Worm (Caenorhabditis elegans) whole organism, young adult: ENCODE data around the gene flp-23.
A peak's percentile ranks its signal among the peaks of the same experiment; 100 is the strongest.

ENCODE experiments used
- B0261.1 ChIP-seq: sonication (generic microtip); optimal IDR thresholded peaks from 2 replicates; lab custom pipeline; 2016; ENCODE audit warnings: mild to moderate bottlenecking, missing genetic modification characterization, moderate library complexity, missing compliant biosample characterization
- B0336.3 ChIP-seq: fragments of 200-800 bp; sonication (Bioruptor generic); IDR thresholded peaks from 2 replicates; pipeline ENCODE4 v1.3.6; 2022; ENCODE audit warnings: missing genetic modification characterization, missing compliant biosample characterization
- C06A6.2 ChIP-seq: fragments of 200-800 bp; sonication (Bioruptor generic); conservative IDR thresholded peaks from 2 replicates; pipeline ENCODE4 v1.3.6; 2022; ENCODE audit warnings: missing genetic modification characterization, missing compliant biosample characterization
- F22D6.2 ChIP-seq: sonication (generic microtip); optimal IDR thresholded peaks from 2 replicates; lab custom pipeline; 2016; ENCODE audit warnings: mild to moderate bottlenecking, missing genetic modification characterization, missing compliant biosample characterization
- F55B11.4 ChIP-seq: sonication (generic microtip); optimal IDR thresholded peaks from 2 replicates; lab custom pipeline; 2016; ENCODE audit warnings: missing compliant biosample characterization, missing genetic modification characterization, borderline replicate concordance; ENCODE audit not compliant: insufficient read depth
- F57A8.1 ChIP-seq: fragments of 200-800 bp; sonication (Bioruptor generic); optimal IDR thresholded peaks from 2 replicates; lab custom pipeline; 2018; ENCODE audit warnings: mild to moderate bottlenecking, missing genetic modification characterization, moderate library complexity, missing compliant biosample characterization
- K11D2.4 ChIP-seq: fragments of 200-800 bp; sonication (Bioruptor generic); IDR thresholded peaks from 2 replicates; pipeline ENCODE4 v1.3.6; 2022; ENCODE audit warnings: missing genetic modification reagents, missing genetic modification characterization, missing compliant biosample characterization
- T07F8.4 ChIP-seq: sonication (generic microtip); optimal IDR thresholded peaks from 2 replicates; lab custom pipeline; 2016; ENCODE audit warnings: mild to moderate bottlenecking, missing genetic modification characterization, moderate library complexity, missing compliant biosample characterization
- Y53F4B.3 ChIP-seq: fragments of 200-800 bp; sonication (Bioruptor generic); IDR thresholded peaks from 2 replicates; pipeline ENCODE4 v1.3.6; 2022; ENCODE audit warnings: missing genetic modification reagents, missing genetic modification characterization, missing compliant biosample characterization
- Y56A3A.18 ChIP-seq: fragments of 200-800 bp; sonication (Bioruptor generic); IDR thresholded peaks from 2 replicates; pipeline ENCODE4 v1.3.6; 2022; ENCODE audit warnings: missing genetic modification reagents, missing genetic modification characterization, missing compliant biosample characterization
- Y67H2A.10 ChIP-seq: fragments of 200-800 bp; sonication (Bioruptor generic); conservative IDR thresholded peaks from 2 replicates; pipeline ENCODE4 v1.3.6; 2022; ENCODE audit warnings: missing genetic modification reagents, missing genetic modification characterization, missing compliant biosample characterization
- ama-1 ChIP-seq, 3 experiments: fragments of 150-350 bp in 1 of 3; sonication (generic microtip) in 2 of 3; optimal IDR thresholded peaks; 2 replicates each; lab custom pipeline; 2014 to 2018; ENCODE audit warnings: missing biosample characterization in 2 of 3, missing genetic modification characterization in 2 of 3, missing genetic modification reagents in 2 of 3
- aptf-3 ChIP-seq: fragments of 200-800 bp; sonication (Bioruptor generic); IDR thresholded peaks from 2 replicates; pipeline ENCODE4 v1.3.6; 2022; ENCODE audit warnings: missing genetic modification characterization, missing compliant biosample characterization
- athp-1 ChIP-seq: sonication (generic microtip); optimal IDR thresholded peaks from 2 replicates; lab custom pipeline; 2017; ENCODE audit warnings: mild to moderate bottlenecking, missing genetic modification characterization, missing compliant biosample characterization
- attf-3 ChIP-seq: fragments of 200-800 bp; sonication (Bioruptor generic); conservative IDR thresholded peaks from 2 replicates; pipeline ENCODE4 v1.3.6; 2022; ENCODE audit warnings: missing genetic modification reagents, missing genetic modification characterization, missing compliant biosample characterization
- bed-2 ChIP-seq: fragments of 200-800 bp; sonication (Bioruptor generic); IDR thresholded peaks from 2 replicates; pipeline ENCODE4 v1.3.6; 2022; ENCODE audit warnings: missing genetic modification reagents, missing genetic modification characterization, missing compliant biosample characterization
- cebp-1 ChIP-seq, 2 experiments: fragments of 200-800 bp in 1 of 2; sonication (Bioruptor generic) in 1 of 2; sonication (generic microtip) in 1 of 2; IDR thresholded peaks in 1 of 2; optimal IDR thresholded peaks in 1 of 2; 2 replicates each; pipeline versions ENCODE4 v1.3.6 to Lab custom; 2017 to 2022; ENCODE audit warnings: missing compliant biosample characterization in 2 of 2, missing genetic modification characterization in 2 of 2, mild to moderate bottlenecking in 1 of 2, missing genetic modification reagents in 1 of 2, moderate library complexity in 1 of 2
- ceh-79 ChIP-seq: sonication (generic microtip); optimal IDR thresholded peaks from 2 replicates; lab custom pipeline; 2017; ENCODE audit warnings: mild to moderate bottlenecking, missing genetic modification characterization, missing compliant biosample characterization
- die-1 ChIP-seq: sonication (generic microtip); optimal IDR thresholded peaks from 2 replicates; lab custom pipeline; 2016; ENCODE audit warnings: missing genotype, mild to moderate bottlenecking, missing genetic modification characterization, missing compliant biosample characterization
- dpff-1 ChIP-seq: sonication (generic microtip); optimal IDR thresholded peaks from 2 replicates; lab custom pipeline; 2017; ENCODE audit warnings: mild to moderate bottlenecking, missing genetic modification characterization, missing compliant biosample characterization
- dpl-1 ChIP-seq: fragments of 150-350 bp; optimal IDR thresholded peaks from 2 replicates; lab custom pipeline; 2014; ENCODE audit warnings: missing biosample characterization, missing genetic modification reagents, missing genetic modification characterization
- ekl-4 ChIP-seq: fragments of 200-800 bp; sonication (Bioruptor generic); IDR thresholded peaks from 2 replicates; pipeline ENCODE4 v1.3.6; 2022; ENCODE audit warnings: missing genetic modification reagents, missing genetic modification characterization, missing compliant biosample characterization
- hmg-1.2 ChIP-seq: fragments of 200-800 bp; sonication (Bioruptor generic); IDR thresholded peaks from 2 replicates; pipeline ENCODE4 v1.3.6; 2022; ENCODE audit warnings: missing genetic modification reagents, missing genetic modification characterization, missing compliant biosample characterization
- let-526 ChIP-seq: fragments of 200-800 bp; sonication (Bioruptor generic); IDR thresholded peaks from 2 replicates; pipeline ENCODE4 v1.3.6; 2022; ENCODE audit warnings: missing genetic modification reagents, missing genetic modification characterization, missing compliant biosample characterization
- lin-26 ChIP-seq: fragments of 200-800 bp; sonication (Bioruptor generic); IDR thresholded peaks from 2 replicates; pipeline ENCODE4 v1.3.6; 2022; ENCODE audit warnings: missing genetic modification reagents, missing genetic modification characterization, missing compliant biosample characterization
- lin-54 ChIP-seq: fragments of 200-800 bp; sonication (Bioruptor generic); optimal IDR thresholded peaks from 2 replicates; lab custom pipeline; 2018; ENCODE audit warnings: mild to moderate bottlenecking, missing genetic modification characterization, missing compliant biosample characterization
- madf-3 ChIP-seq: fragments of 200-800 bp; sonication (Bioruptor generic); IDR thresholded peaks from 2 replicates; pipeline ENCODE4 v1.3.6; 2022; ENCODE audit warnings: missing genetic modification reagents, missing genetic modification characterization, missing compliant biosample characterization
- madf-6 ChIP-seq: fragments of 200-800 bp; sonication (Bioruptor generic); IDR thresholded peaks from 2 replicates; pipeline ENCODE4 v1.3.6; 2022; ENCODE audit warnings: missing genetic modification reagents, missing genetic modification characterization, missing compliant biosample characterization
- madf-8 ChIP-seq: fragments of 200-800 bp; sonication (Bioruptor generic); conservative IDR thresholded peaks from 2 replicates; pipeline ENCODE4 v1.3.6; 2022; ENCODE audit warnings: missing genetic modification reagents, missing genetic modification characterization, missing compliant biosample characterization
- mcd-1 ChIP-seq: fragments of 200-800 bp; sonication (Bioruptor generic); IDR thresholded peaks from 2 replicates; pipeline ENCODE4 v1.3.6; 2022; ENCODE audit warnings: missing genetic modification reagents, missing genetic modification characterization, missing compliant biosample characterization
- mel-28 ChIP-seq: sonication (generic microtip); optimal IDR thresholded peaks from 2 replicates; lab custom pipeline; 2016; ENCODE audit warnings: borderline replicate concordance, mild to moderate bottlenecking, missing genetic modification characterization, missing compliant biosample characterization
- mxl-1 ChIP-seq: sonication (generic microtip); optimal IDR thresholded peaks from 2 replicates; lab custom pipeline; 2016; ENCODE audit warnings: missing genetic modification characterization, missing compliant biosample characterization
- nfya-1 ChIP-seq: sonication (generic microtip); optimal IDR thresholded peaks from 2 replicates; lab custom pipeline; 2017; ENCODE audit warnings: antibody characterized with exemption, missing compliant biosample characterization, missing genetic modification characterization, borderline replicate concordance; ENCODE audit not compliant: insufficient read depth
- nfya-2 ChIP-seq: fragments of 200-800 bp; sonication (Bioruptor generic); IDR thresholded peaks from 2 replicates; pipeline ENCODE4 v1.3.6; 2022; ENCODE audit warnings: missing genetic modification reagents, missing genetic modification characterization, missing compliant biosample characterization
- nhr-120 ChIP-seq: fragments of 200-800 bp; sonication (Bioruptor generic); IDR thresholded peaks from 2 replicates; pipeline ENCODE4 v1.3.6; 2022; ENCODE audit warnings: missing genetic modification characterization, missing compliant biosample characterization
- nhr-90 ChIP-seq: sonication (generic microtip); optimal IDR thresholded peaks from 2 replicates; lab custom pipeline; 2016; ENCODE audit warnings: missing genotype, mild to moderate bottlenecking, missing genetic modification characterization, missing compliant biosample characterization
- pha-4 ChIP-seq: fragments of 150-350 bp; sonication (generic microtip); optimal IDR thresholded peaks from 2 replicates; lab custom pipeline; 2014; ENCODE audit warnings: missing biosample characterization, missing genetic modification reagents, missing genetic modification characterization
- rec-8 ChIP-seq, 2 experiments: sonication (generic microtip); optimal IDR thresholded peaks; 2 replicates each; lab custom pipeline; 2016; ENCODE audit warnings: mild to moderate bottlenecking in 2 of 2, missing genetic modification characterization in 2 of 2, missing genetic modification reagents in 2 of 2, missing genotype in 2 of 2, missing biosample characterization in 1 of 2, missing compliant biosample characterization in 1 of 2, moderate library complexity in 1 of 2
- repo-1 ChIP-seq: sonication (generic microtip); optimal IDR thresholded peaks from 2 replicates; lab custom pipeline; 2017; ENCODE audit warnings: mild to moderate bottlenecking, missing genetic modification characterization, missing compliant biosample characterization
- sdz-38 ChIP-seq: sonication (generic microtip); optimal IDR thresholded peaks from 2 replicates; lab custom pipeline; 2016; ENCODE audit warnings: missing genotype, missing genetic modification characterization, missing compliant biosample characterization
- sea-2 ChIP-seq: fragments of 200-800 bp; sonication (Bioruptor generic); IDR thresholded peaks from 2 replicates; pipeline ENCODE4 v1.3.6; 2022; ENCODE audit warnings: missing genetic modification characterization, missing compliant biosample characterization
- tlf-1 ChIP-seq: fragments of 200-800 bp; sonication (Bioruptor generic); optimal IDR thresholded peaks from 2 replicates; lab custom pipeline; 2018; ENCODE audit warnings: mild to moderate bottlenecking, missing genetic modification characterization, missing compliant biosample characterization
- unc-130 ChIP-seq: sonication (generic microtip); optimal IDR thresholded peaks from 2 replicates; lab custom pipeline; 2016; ENCODE audit warnings: missing genetic modification reagents, missing genetic modification characterization, missing compliant biosample characterization
- xnd-1 ChIP-seq: sonication (generic microtip); optimal IDR thresholded peaks from 2 replicates; lab custom pipeline; 2016; ENCODE audit warnings: missing genotype, missing genetic modification reagents, missing genetic modification characterization, missing compliant biosample characterization
- ztf-18 ChIP-seq: sonication (generic microtip); optimal IDR thresholded peaks from 2 replicates; lab custom pipeline; 2016; ENCODE audit warnings: missing genotype, mild to moderate bottlenecking, missing genetic modification characterization, missing compliant biosample characterization
- ztf-3 ChIP-seq: fragments of 200-800 bp; sonication (Bioruptor generic); optimal IDR thresholded peaks from 2 replicates; lab custom pipeline; 2018; ENCODE audit warnings: mild to moderate bottlenecking, missing genetic modification characterization, missing compliant biosample characterization
- ztf-6 ChIP-seq: fragments of 200-800 bp; sonication (Bioruptor generic); IDR thresholded peaks from 2 replicates; pipeline ENCODE4 v1.3.6; 2022; ENCODE audit warnings: missing genetic modification reagents, missing genetic modification characterization, missing compliant biosample characterization

Gene flp-23

DNA sequence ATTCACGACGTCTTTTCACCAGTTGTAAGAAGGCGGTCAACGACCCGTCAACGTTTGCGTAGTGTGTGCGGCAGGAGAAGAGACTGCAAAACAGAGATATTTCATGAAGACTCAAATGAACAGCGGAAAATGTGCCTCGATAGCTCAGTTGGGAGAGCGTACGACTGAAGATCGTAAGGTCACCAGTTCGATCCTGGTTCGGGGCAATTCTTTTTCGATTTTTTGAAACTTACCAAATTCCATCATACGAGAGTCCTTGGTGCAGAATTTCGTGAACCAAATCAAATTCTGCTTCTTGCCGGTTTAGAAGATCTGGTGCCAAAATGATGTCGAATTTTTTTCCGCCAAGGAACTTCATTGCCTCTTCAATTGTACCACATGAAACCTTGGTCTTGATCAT is 2.4 kb downstream of the flp-23 start (continued):
- TF ChIP-seq ekl-4 (GFP tag; lab: Robert Waterston, UW) (no peak; the same call in 1 of the 2 replicates), unc-130 (GFP tag; lab: Kevin White, UChicago) (no peak), Y56A3A.18 (0 out of 2 replicates have a peak, but pooled peaks have one; percentile 58), lin-54 (GFP tag; lab: Kevin White, UChicago) (peak; percentile 49), ceh-79 (no peak), die-1 (tag; lab: Kevin White, UChicago) (peak; percentile 65), athp-1 (tag; lab: Kevin White, UChicago) (no peak), cebp-1 (GFP tag; IDR thresholded peaks at IDR 0.05; lab: Robert Waterston, UW) (no peak), cebp-1 (tag; optimal IDR thresholded peaks at IDR 0.05; lab: Kevin White, UChicago) (peak; percentile 29), ztf-6 (GFP tag; lab: Robert Waterston, UW) (peak; percentile 78; the same call in 1 of the 2 replicates), nhr-120 (0 out of 2 replicates have a peak, but pooled peaks have one; percentile 52), dpff-1 (tag; lab: Kevin White, UChicago) (no peak), tlf-1 (no peak), F57A8.1 (GFP tag; lab: Kevin White, UChicago) (no peak), madf-6 (GFP tag; lab: Robert Waterston, UW) (peak; percentile 40; the same call in 1 of the 2 replicates), B0336.3 (GFP tag; lab: Robert Waterston, UW) (0 out of 2 replicates have a peak, but pooled peaks have one; percentile 18), Y67H2A.10 (no peak), C06A6.2 (no peak), nfya-1 (tag; lab: Kevin White, UChicago) (no peak), xnd-1 (no peak), sdz-38 (tag; lab: Kevin White, UChicago) (no peak), pha-4 (tag; lab: Kevin White, UChicago) (no peak), attf-3 (GFP tag; lab: Robert Waterston, UW) (no peak), nfya-2 (GFP tag; lab: Robert Waterston, UW) (no peak), mcd-1 (GFP tag; lab: Robert Waterston, UW) (peak; percentile 56), K11D2.4 (GFP tag; lab: Robert Waterston, UW) (peak; percentile 52; the same call in 1 of the 2 replicates), sea-2 (GFP tag; lab: Robert Waterston, UW) (no peak), madf-8 (GFP tag; lab: Robert Waterston, UW) (no peak), T07F8.4 (no peak), Y53F4B.3 (no peak), ztf-18 (peak; percentile 20), ztf-3 (GFP tag; lab: Kevin White, UChicago) (no peak), mel-28 (tag; lab: Kevin White, UChicago) (peak; percentile 13), dpl-1 (GFP tag; lab: Kevin White, UChicago) (no peak), ama-1 (optimal IDR thresholded peaks at IDR 0.05; lab: Kevin White, UChicago) (peak; percentile 19), ama-1 (GFP tag; optimal IDR thresholded peaks at IDR 0.05; lab: Kevin White, UChicago) (no peak), mxl-1 (tag; lab: Kevin White, UChicago) (no peak), hmg-1.2 (peak; percentile 64), lin-26 (peak; percentile 75), F22D6.2 (peak; percentile 25), nhr-90 (tag; lab: Kevin White, UChicago) (peak; percentile 43), repo-1 (tag; lab: Kevin White, UChicago) (peak; percentile 22), aptf-3 (GFP tag; lab: Robert Waterston, UW) (no peak), F55B11.4 (no peak), let-526 (GFP tag; lab: Robert Waterston, UW) (0 out of 2 replicates have a peak, but pooled peaks have one; percentile 45), madf-3 (GFP tag; lab: Robert Waterston, UW) (no peak), rec-8 (tag; optimal IDR thresholded peaks at IDR 0.05; lab: Kevin White, UChicago) (no peak), bed-2 (GFP tag; lab: Robert Waterston, UW) (no peak), B0261.1 (tag; lab: Kevin White, UChicago) (peak; percentile 75)
